Worm (Caenorhabditis elegans): ENCODE data around the gene lhfp-4.

lhfp-4 gene

DNA sequence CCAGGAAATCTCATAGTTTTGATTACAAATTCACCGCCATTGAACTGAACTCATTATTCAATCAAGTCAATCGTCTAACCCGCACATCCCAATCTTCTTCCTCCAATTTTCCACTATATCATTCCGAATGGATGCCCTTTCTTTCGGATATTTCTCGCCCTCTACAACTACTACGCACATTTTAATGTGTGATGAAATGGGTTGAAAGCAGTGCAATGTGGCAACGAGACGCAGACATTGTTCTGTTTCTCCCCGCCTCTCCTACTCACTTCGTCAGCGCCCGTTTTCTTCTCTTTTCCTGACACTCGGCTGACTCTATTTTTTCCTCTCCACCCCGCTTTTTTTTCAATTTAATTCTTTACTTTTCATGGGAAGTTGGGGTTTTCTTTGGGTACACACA, 6.8 kb upstream of the lhfp-4 start (continued):
- no peak for TF ChIP-seq nhr-48 (tag; optimal IDR thresholded peaks at IDR 0.05)
- no peak for TF ChIP-seq ztf-7 (tag; optimal IDR thresholded peaks at IDR 0.05)
- no peak for TF ChIP-seq tra-1 (GFP tag; IDR thresholded peaks at IDR 0.05)
- peak; percentile 32; the same call in 1 of the 2 replicates for TF ChIP-seq dmd-6 (GFP tag; IDR thresholded peaks at IDR 0.05)
- no peak for TF ChIP-seq gei-8 (GFP tag; optimal IDR thresholded peaks at IDR 0.05)
- no peak for TF ChIP-seq Y5F2A.4 (GFP tag; optimal IDR thresholded peaks at IDR 0.05)
- peak; percentile 29 for TF ChIP-seq ama-1 (optimal IDR thresholded peaks at IDR 0.05)
- TF ChIP-seq nhr-28 (tag; optimal IDR thresholded peaks at IDR 0.05), result peak; percentile 50
- TF ChIP-seq lim-7 (GFP tag; IDR thresholded peaks at IDR 0.05), result no peak

DNA sequence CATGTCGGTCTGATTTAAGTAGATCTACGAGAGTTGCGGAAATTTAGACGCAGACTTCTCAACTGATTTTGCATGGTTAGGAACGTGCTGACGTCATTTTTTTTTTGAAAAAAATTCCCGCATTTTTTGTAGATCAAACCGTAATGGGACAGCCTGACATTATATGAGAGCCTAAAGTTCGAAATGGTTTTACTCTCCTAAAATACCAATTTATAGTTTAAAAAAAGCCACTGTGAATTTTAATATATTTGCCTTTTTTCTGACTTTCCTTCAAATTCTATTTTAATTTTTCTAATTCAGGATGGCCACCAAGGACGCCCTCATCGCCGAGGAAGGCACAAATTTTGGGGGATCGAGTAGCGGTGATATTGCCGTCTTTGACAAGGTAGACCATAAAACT, 6.3 kb upstream of the lhfp-4 start, which contains the start of gene atgp-1:
TSS of gene atgp-1 (plus strand) at position 301 of the 400 bp plus-strand sequence.
- TF ChIP-seq nhr-77 (tag; optimal IDR thresholded peaks at IDR 0.05) (no peak), mdt-29 (GFP tag; IDR thresholded peaks at IDR 0.05) (no peak), nhr-28 (tag; optimal IDR thresholded peaks at IDR 0.05) (no peak), unc-130 (GFP tag; optimal IDR thresholded peaks at IDR 0.05) (no peak), ceh-82 (tag; optimal IDR thresholded peaks at IDR 0.05) (no peak), egl-27 (tag; optimal IDR thresholded peaks at IDR 0.05) (no peak)

DNA sequence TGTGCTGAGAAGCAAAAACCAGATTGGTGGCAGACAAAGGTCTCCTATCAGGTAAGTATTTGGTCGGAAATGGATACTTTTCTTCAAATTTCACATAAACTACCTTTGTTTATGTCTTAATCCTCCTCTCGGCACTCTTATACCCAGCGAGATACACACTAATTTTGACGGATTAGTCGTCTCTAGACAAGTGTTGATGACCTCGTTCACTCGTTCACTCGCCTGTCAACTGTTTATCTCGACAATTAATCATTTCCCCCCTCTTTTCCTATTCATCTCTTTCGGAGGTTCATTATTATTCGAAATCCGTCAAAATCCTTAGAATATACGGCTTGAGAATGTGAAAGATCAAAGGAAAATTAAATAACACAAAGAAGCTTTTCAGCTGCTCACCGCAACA, 5.7 kb upstream of the lhfp-4 start:
- no peak for TF ChIP-seq ceh-28 (tag; optimal IDR thresholded peaks at IDR 0.05)
- TF ChIP-seq R02D3.7 (tag; optimal IDR thresholded peaks at IDR 0.05), result no peak
- TF ChIP-seq hlh-30 (tag; optimal IDR thresholded peaks at IDR 0.05; ENCODE audit: insufficient read depth), result no peak

ce11 chrIV:17273602-17274110, 1.7 kb upstream of the lhfp-4 start, which contains the start of gene gln-5:
TSS of gene gln-5 (minus strand) at chrIV:17273652.
- TF ChIP-seq aha-1 (tag) (peak; percentile 34), ceh-44 (GFP tag; IDR thresholded peaks at IDR 0.05) (no peak), snpc-1.2 (GFP tag; IDR thresholded peaks at IDR 0.05) (0 out of 2 replicates have a peak, but pooled peaks have one; percentile 45), lin-38 (GFP tag; IDR thresholded peaks at IDR 0.05) (peak; percentile 64)

DNA sequence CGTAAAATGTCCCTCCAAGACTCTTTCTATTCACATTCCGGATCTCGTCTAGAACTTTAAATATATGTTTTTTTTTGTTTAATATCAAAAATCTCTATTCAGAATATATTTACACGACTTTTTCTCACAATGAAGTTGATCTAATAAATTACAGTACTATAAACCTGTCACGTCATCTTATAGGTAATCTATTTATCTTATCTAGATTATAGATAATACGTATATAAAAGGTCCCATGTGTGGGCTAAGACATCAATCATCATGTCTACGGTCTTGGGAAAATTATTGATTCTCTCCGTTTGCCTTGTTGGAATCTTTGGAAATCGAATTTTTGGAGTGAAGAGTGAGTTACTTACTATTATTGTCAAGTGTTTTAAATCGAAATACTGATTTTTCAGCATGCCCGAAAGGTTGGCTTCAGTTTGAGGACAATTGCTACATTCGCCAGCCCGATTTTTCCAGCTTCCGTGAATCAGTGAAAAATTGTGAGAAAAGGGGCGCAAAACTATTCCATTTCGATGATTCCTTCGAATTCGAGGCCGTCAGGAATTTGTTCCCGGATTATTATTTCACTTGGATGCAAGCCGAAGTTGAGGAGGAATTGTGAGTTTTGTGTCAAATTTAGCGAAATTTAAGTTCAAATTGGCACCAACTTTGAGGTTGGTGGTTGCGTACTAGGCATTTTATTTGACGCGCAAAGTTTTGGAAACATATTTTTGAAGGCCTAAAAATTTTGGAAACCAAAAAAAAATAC, 1.5 kb downstream of the lhfp-4 start, which contains the start of gene clec-196:
TSS of gene clec-196 (plus strand) at position 252 of the 754 bp plus-strand sequence.
- no peak for TF ChIP-seq ceh-62 (tag; optimal IDR thresholded peaks at IDR 0.05)
- peak; percentile 39 for TF ChIP-seq dpl-1 (GFP tag; optimal IDR thresholded peaks at IDR 0.05)
- TF ChIP-seq mxl-3 (GFP tag; optimal IDR thresholded peaks at IDR 0.05), result no peak
- TF ChIP-seq hmg-1.1 (GFP tag; IDR thresholded peaks at IDR 0.05), result 0 out of 2 replicates have a peak, but pooled peaks have one; percentile 22
- peak; percentile 4 for TF ChIP-seq dve-1 (tag; optimal IDR thresholded peaks at IDR 0.05; ENCODE audit: insufficient read depth)
- TF ChIP-seq mes-2 (tag; optimal IDR thresholded peaks at IDR 0.05; ENCODE audit: poor library complexity, severe bottlenecking), result peak; percentile 1
- peak; percentile 96 for TF ChIP-seq aha-1 (tag)
- TF ChIP-seq lin-38 (GFP tag; IDR thresholded peaks at IDR 0.05), result peak; percentile 18

DNA sequence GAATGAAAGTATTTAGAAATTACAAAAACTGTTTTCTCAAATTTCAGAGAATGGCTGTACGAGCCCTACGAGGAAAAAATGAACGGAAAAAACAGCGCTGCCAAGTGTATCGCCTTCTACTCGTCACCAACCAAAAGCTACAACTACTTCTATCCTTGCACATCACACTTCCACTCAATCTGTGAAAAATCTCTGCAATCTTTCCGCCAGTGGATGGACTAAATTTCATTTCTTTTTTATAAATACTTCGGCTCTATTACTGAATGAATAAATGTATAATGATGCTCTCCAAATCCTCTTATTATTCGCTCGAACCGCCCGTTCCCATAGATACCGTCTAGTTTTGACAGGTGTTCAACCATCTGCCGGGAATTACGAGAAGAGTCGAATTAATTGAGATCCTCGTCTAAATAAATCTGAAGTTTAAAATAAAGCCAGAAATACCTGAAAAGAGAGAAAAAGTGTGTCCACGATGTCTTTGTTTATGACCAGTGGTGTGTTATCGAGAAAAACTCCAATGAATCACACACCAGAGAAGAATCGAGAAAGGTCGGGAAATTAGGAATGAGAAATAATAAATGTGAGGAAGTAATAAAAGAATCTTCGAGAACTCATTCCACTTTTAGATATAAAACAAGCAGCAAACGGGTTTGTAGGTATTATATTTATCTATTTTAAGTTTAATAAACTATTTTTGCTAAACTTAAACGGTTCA, 2.2 kb downstream of the lhfp-4 start:
- TF ChIP-seq snpc-1.2 (GFP tag; IDR thresholded peaks at IDR 0.05) (peak; percentile 65; the same call in 1 of the 2 replicates), skn-1 (tag; optimal IDR thresholded peaks at IDR 0.05) (peak; percentile 21), T26A8.4 (GFP tag; IDR thresholded peaks at IDR 0.05) (0 out of 2 replicates have a peak, but pooled peaks have one; percentile 6), mxl-3 (GFP tag; optimal IDR thresholded peaks at IDR 0.05) (no peak), mdt-29 (GFP tag; IDR thresholded peaks at IDR 0.05) (0 out of 2 replicates have a peak, but pooled peaks have one; percentile 54), arid-1 (GFP tag; conservative IDR thresholded peaks at IDR 0.05) (no peak), vab-7 (GFP tag; IDR thresholded peaks at IDR 0.05) (no peak), rbr-2 (tag; optimal IDR thresholded peaks at IDR 0.05) (no peak), ZK546.5 (tag; optimal IDR thresholded peaks at IDR 0.05) (no peak), daf-19 (GFP tag; conservative IDR thresholded peaks at IDR 0.05) (no peak), Y75B8A.6 (GFP tag; IDR thresholded peaks at IDR 0.05) (no peak), D1046.2 (GFP tag; IDR thresholded peaks at IDR 0.05) (no peak), tra-1 (GFP tag; IDR thresholded peaks at IDR 0.05) (no peak), ZK337.2 (GFP tag; IDR thresholded peaks at IDR 0.05) (no peak), set-16 (GFP tag; IDR thresholded peaks at IDR 0.05) (no peak), ztf-11 (tag; optimal IDR thresholded peaks at IDR 0.05) (no peak)
